Worm (Caenorhabditis elegans) whole organism, mixed stage, embryonic: ENCODE measurements around the gene ZK1127.4.

Experiments
- M03D4.4 ChIP-seq: sonication (generic microtip); optimal IDR thresholded peaks from 2 replicates; lab custom pipeline; 2017; ENCODE audit warnings: mild to moderate bottlenecking, missing genetic modification characterization, missing compliant biosample characterization
- cnd-1 ChIP-seq: fragments of 200-800 bp; sonication (Bioruptor generic); optimal IDR thresholded peaks from 2 replicates; lab custom pipeline; 2018; ENCODE audit warnings: mild to moderate bottlenecking, missing genetic modification characterization, missing compliant biosample characterization
- flh-1 ChIP-seq: fragments of 200-800 bp; sonication (Bioruptor generic); optimal IDR thresholded peaks from 2 replicates; lab custom pipeline; 2018; ENCODE audit warnings: mild to moderate bottlenecking, missing genetic modification characterization, moderate library complexity, missing compliant biosample characterization
- lin-13 ChIP-seq: fragments of 150-350 bp; optimal IDR thresholded peaks from 2 replicates; lab custom pipeline; 2014; ENCODE audit warnings: missing biosample characterization, missing genetic modification characterization
- mab-5 ChIP-seq: fragments of 150-350 bp; optimal IDR thresholded peaks from 2 replicates; lab custom pipeline; 2014; ENCODE audit warnings: missing biosample characterization, missing genetic modification characterization
- nhr-12 ChIP-seq: fragments of 150-350 bp; optimal IDR thresholded peaks from 2 replicates; lab custom pipeline; 2014; ENCODE audit warnings: missing biosample characterization, missing genetic modification characterization
- nhr-237 ChIP-seq: fragments of 150-350 bp; optimal IDR thresholded peaks from 2 replicates; lab custom pipeline; 2014; ENCODE audit warnings: missing biosample characterization, missing genetic modification characterization
- nhr-28 ChIP-seq: fragments of 150-350 bp; optimal IDR thresholded peaks from 2 replicates; lab custom pipeline; 2014; ENCODE audit warnings: missing biosample characterization, missing genetic modification characterization
- nhr-76 ChIP-seq: sonication (generic microtip); optimal IDR thresholded peaks from 2 replicates; lab custom pipeline; 2017; ENCODE audit warnings: missing biosample characterization, missing genetic modification characterization
- snpc-4 ChIP-seq: fragments of 150-350 bp; optimal IDR thresholded peaks from 2 replicates; lab custom pipeline; 2014; ENCODE audit warnings: missing biosample characterization, missing genetic modification characterization
- unc-39 ChIP-seq: fragments of 150-350 bp; optimal IDR thresholded peaks from 2 replicates; lab custom pipeline; 2014; ENCODE audit warnings: missing biosample characterization, missing genetic modification characterization
- unc-62 ChIP-seq: fragments of 150-350 bp; optimal IDR thresholded peaks from 2 replicates; lab custom pipeline; 2014; ENCODE audit warnings: missing biosample characterization, missing genetic modification reagents, missing genetic modification characterization
- zip-8 ChIP-seq: fragments of 150-350 bp; optimal IDR thresholded peaks from 2 replicates; lab custom pipeline; 2014; ENCODE audit warnings: missing biosample characterization, missing genetic modification characterization
- ztf-11 ChIP-seq: fragments of 150-350 bp; optimal IDR thresholded peaks from 2 replicates; lab custom pipeline; 2014; ENCODE audit warnings: missing biosample characterization, missing genetic modification characterization

DNA sequence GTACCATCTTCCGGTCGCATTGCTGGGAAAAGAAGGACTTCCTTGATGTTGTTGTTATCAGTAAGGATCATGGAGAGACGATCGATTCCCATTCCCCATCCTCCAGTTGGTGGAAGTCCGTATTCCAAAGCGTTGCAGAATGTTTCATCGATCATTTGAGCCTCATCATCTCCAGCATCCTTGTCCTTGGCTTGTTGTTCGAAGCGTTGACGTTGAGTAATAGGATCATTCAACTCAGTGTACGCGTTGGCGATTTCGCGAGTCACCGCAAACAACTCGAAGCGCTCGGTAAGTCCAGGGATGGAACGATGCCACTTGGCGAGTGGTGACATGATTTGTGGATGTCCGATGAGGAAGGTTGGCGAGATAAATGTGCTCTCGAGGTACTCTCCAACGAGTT, 16.7 kb downstream of the ZK1127.4 start:
- no peak for TF ChIP-seq nhr-12 (tag; lab: Kevin White, UChicago)
- TF ChIP-seq nhr-76 (tag; lab: Kevin White, UChicago): no peak
- TF ChIP-seq mab-5 (tag; lab: Kevin White, UChicago): no peak
- TF ChIP-seq zip-8: no peak
- TF ChIP-seq flh-1 (GFP tag; lab: Kevin White, UChicago): no peak
- TF ChIP-seq unc-39: no peak
- no peak for TF ChIP-seq M03D4.4 (tag; lab: Kevin White, UChicago)
- TF ChIP-seq nhr-28 (tag; lab: Kevin White, UChicago): no peak
- TF ChIP-seq nhr-237 (tag; lab: Kevin White, UChicago): no peak
- TF ChIP-seq snpc-4 (tag; lab: Kevin White, UChicago): no peak
- no peak for TF ChIP-seq ztf-11
- no peak for TF ChIP-seq cnd-1 (tag; lab: Kevin White, UChicago)
- no peak for TF ChIP-seq unc-62 (GFP tag; lab: Kevin White, UChicago)
- TF ChIP-seq lin-13 (tag; lab: Kevin White, UChicago): no peak
